Worm (Caenorhabditis elegans) whole organism, L1 larva: Measurements from ENCODE around the gene T04C12.33.

Experiments used
- C04F5.9 ChIP-seq: sonication (generic microtip); optimal IDR thresholded peaks from 2 replicates; lab custom pipeline; 2016; ENCODE audit warnings: missing genetic modification characterization, missing compliant biosample characterization
- C16A3.4 ChIP-seq: fragments of 150-350 bp; optimal IDR thresholded peaks from 2 replicates; lab custom pipeline; 2014; ENCODE audit warnings: missing biosample characterization, missing genetic modification characterization
- C34B4.2 ChIP-seq: sonication (generic microtip); optimal IDR thresholded peaks from 2 replicates; lab custom pipeline; 2017; ENCODE audit warnings: mild to moderate bottlenecking, missing genetic modification characterization, missing compliant biosample characterization
- F16B12.6 ChIP-seq: fragments of 150-350 bp; optimal IDR thresholded peaks from 2 replicates; lab custom pipeline; 2014; ENCODE audit warnings: missing biosample characterization, missing genetic modification characterization
- aha-1 ChIP-seq: fragments of 150-350 bp; optimal IDR thresholded peaks from 2 replicates; lab custom pipeline; 2014; ENCODE audit warnings: missing biosample characterization, missing genetic modification characterization
- blmp-1 ChIP-seq: fragments of 150-350 bp; optimal IDR thresholded peaks from 2 replicates; lab custom pipeline; 2014; ENCODE audit warnings: missing biosample characterization, missing genetic modification characterization
- ceh-63 ChIP-seq: fragments of 200-800 bp; sonication (Bioruptor generic); optimal IDR thresholded peaks from 2 replicates; lab custom pipeline; 2018; ENCODE audit warnings: mild to moderate bottlenecking, missing genetic modification characterization, missing compliant biosample characterization
- ceh-82 ChIP-seq, 3 experiments: fragments of 150-350 bp in 1 of 3; sonication (generic microtip) in 2 of 3; optimal IDR thresholded peaks; 2 replicates each; lab custom pipeline; 2014 to 2017; ENCODE audit warnings: missing biosample characterization in 3 of 3, missing genetic modification characterization in 3 of 3
- ces-1 ChIP-seq: fragments of 150-350 bp; optimal IDR thresholded peaks from 2 replicates; lab custom pipeline; 2014; ENCODE audit warnings: missing biosample characterization, missing genetic modification reagents, missing genetic modification characterization
- dsc-1 ChIP-seq: sonication (generic microtip); optimal IDR thresholded peaks from 2 replicates; lab custom pipeline; 2016; ENCODE audit warnings: mild to moderate bottlenecking, missing genetic modification characterization, missing compliant biosample characterization
- efl-1 ChIP-seq, 4 experiments: fragments of 150-350 bp; optimal IDR thresholded peaks in 3 of 4; peaks in 1 of 4; 1 replicate in 1 of 4; 2 replicates in 3 of 4; lab custom pipeline; 2014; ENCODE audit warnings: missing biosample characterization in 2 of 4, missing genetic modification characterization in 2 of 4, missing genetic modification reagents in 2 of 4
- egl-13 ChIP-seq: sonication (generic microtip); optimal IDR thresholded peaks from 2 replicates; lab custom pipeline; 2016; ENCODE audit warnings: missing genotype, missing genetic modification reagents, missing genetic modification characterization, missing compliant biosample characterization
- egl-27 ChIP-seq, 2 experiments: fragments of 150-350 bp in 1 of 2; sonication (generic microtip); optimal IDR thresholded peaks; 3 replicates each; lab custom pipeline; 2017 to 2018; ENCODE audit warnings: missing biosample characterization in 2 of 2, missing genetic modification characterization in 2 of 2, missing genetic modification reagents in 2 of 2
- elt-2 ChIP-seq: sonication (generic microtip); optimal IDR thresholded peaks from 2 replicates; lab custom pipeline; 2016; ENCODE audit warnings: missing genetic modification characterization, mild to moderate bottlenecking, inconsistent platforms, missing compliant biosample characterization, missing genetic modification reagents
- elt-3 ChIP-seq, 6 experiments: fragments of 150-350 bp in 1 of 6; sonication (generic microtip); optimal IDR thresholded peaks; 2 replicates each; lab custom pipeline; 2017 to 2018; ENCODE audit warnings: missing biosample characterization in 6 of 6, missing genetic modification characterization in 6 of 6, inconsistent platforms in 1 of 6
- ets-5 ChIP-seq: fragments of 200-800 bp; sonication (Bioruptor generic); IDR thresholded peaks from 2 replicates; pipeline ENCODE4 v1.3.6; 2022; ENCODE audit warnings: missing genetic modification characterization, missing compliant biosample characterization
- fkh-10 ChIP-seq: sonication (generic microtip); optimal IDR thresholded peaks from 2 replicates; lab custom pipeline; 2017; ENCODE audit warnings: missing biosample characterization, missing genetic modification reagents, missing genetic modification characterization
- fkh-4 ChIP-seq: sonication (generic microtip); optimal IDR thresholded peaks from 2 replicates; lab custom pipeline; 2016; ENCODE audit warnings: missing compliant biosample characterization, missing genetic modification characterization, borderline replicate concordance
- fkh-8 ChIP-seq: sonication (generic microtip); optimal IDR thresholded peaks from 2 replicates; lab custom pipeline; 2016; ENCODE audit warnings: mild to moderate bottlenecking, missing genetic modification characterization, missing compliant biosample characterization
- grh-1 ChIP-seq: fragments of 200-800 bp; sonication (Bioruptor generic); IDR thresholded peaks from 2 replicates; pipeline ENCODE4 v1.3.6; 2022; ENCODE audit warnings: missing genetic modification reagents, missing genetic modification characterization, missing compliant biosample characterization
- hlh-17 ChIP-seq: fragments of 200-800 bp; sonication (Bioruptor generic); optimal IDR thresholded peaks from 2 replicates; lab custom pipeline; 2018; ENCODE audit warnings: missing genetic modification characterization, mild to moderate bottlenecking, missing compliant biosample characterization, moderate library complexity, borderline replicate concordance
- hlh-4 ChIP-seq: sonication (generic microtip); optimal IDR thresholded peaks from 2 replicates; lab custom pipeline; 2016; ENCODE audit warnings: mild to moderate bottlenecking, missing genetic modification characterization, missing compliant biosample characterization
- irx-1 ChIP-seq: sonication (generic microtip); optimal IDR thresholded peaks from 2 replicates; lab custom pipeline; 2016; ENCODE audit warnings: missing genetic modification characterization, missing compliant biosample characterization
- isw-1 ChIP-seq: fragments of 200-800 bp; sonication (Bioruptor generic); IDR thresholded peaks from 2 replicates; pipeline ENCODE4 v1.3.6; 2022; ENCODE audit warnings: missing genetic modification characterization, missing compliant biosample characterization
- jun-1 ChIP-seq: fragments of 150-350 bp; optimal IDR thresholded peaks from 2 replicates; lab custom pipeline; 2014; ENCODE audit warnings: missing biosample characterization, missing genetic modification reagents, missing genetic modification characterization
- lin-13 ChIP-seq: fragments of 150-350 bp; optimal IDR thresholded peaks from 2 replicates; lab custom pipeline; 2014; ENCODE audit warnings: missing biosample characterization, missing genetic modification reagents, missing genetic modification characterization
- lir-3 ChIP-seq: sonication (generic microtip); optimal IDR thresholded peaks from 2 replicates; lab custom pipeline; 2016; ENCODE audit warnings: mild to moderate bottlenecking, missing genetic modification characterization, moderate library complexity, missing compliant biosample characterization; ENCODE audit not compliant: poor library complexity
- lsy-2 ChIP-seq, 2 experiments: fragments of 150-350 bp; optimal IDR thresholded peaks; 2 replicates each; lab custom pipeline; 2014; ENCODE audit warnings: missing biosample characterization in 2 of 2, missing genetic modification characterization in 2 of 2
- mdl-1 ChIP-seq, 2 experiments: fragments of 150-350 bp; optimal IDR thresholded peaks; 2 replicates each; lab custom pipeline; 2014 to 2017; ENCODE audit warnings: missing biosample characterization in 2 of 2, missing genetic modification characterization in 2 of 2, inconsistent platforms in 1 of 2
- mef-2 ChIP-seq: fragments of 150-350 bp; optimal IDR thresholded peaks from 2 replicates; lab custom pipeline; 2014; ENCODE audit warnings: missing biosample characterization, missing genetic modification characterization
- mep-1 ChIP-seq: fragments of 150-350 bp; optimal IDR thresholded peaks from 2 replicates; lab custom pipeline; 2014; ENCODE audit warnings: missing biosample characterization, missing genetic modification characterization
- nhr-12 ChIP-seq: sonication (generic microtip); optimal IDR thresholded peaks from 2 replicates; lab custom pipeline; 2017; ENCODE audit warnings: missing biosample characterization, missing genetic modification characterization
- nhr-19 ChIP-seq: fragments of 200-800 bp; sonication (Bioruptor generic); conservative IDR thresholded peaks from 2 replicates; pipeline ENCODE4 v1.3.6; 2022; ENCODE audit warnings: missing genetic modification characterization, missing compliant biosample characterization
- nhr-237 ChIP-seq: fragments of 150-350 bp; optimal IDR thresholded peaks from 2 replicates; lab custom pipeline; 2014; ENCODE audit warnings: missing biosample characterization, missing genetic modification characterization
- nhr-28 ChIP-seq: fragments of 150-350 bp; optimal IDR thresholded peaks from 2 replicates; lab custom pipeline; 2014; ENCODE audit warnings: missing biosample characterization, missing genetic modification characterization
- nhr-47 ChIP-seq: sonication (generic microtip); optimal IDR thresholded peaks from 2 replicates; lab custom pipeline; 2016; ENCODE audit warnings: mild to moderate bottlenecking, missing genetic modification characterization, moderate library complexity, missing compliant biosample characterization
- nhr-76 ChIP-seq: sonication (generic microtip); optimal IDR thresholded peaks from 2 replicates; lab custom pipeline; 2017; ENCODE audit warnings: missing biosample characterization, missing genetic modification characterization
- nhr-77 ChIP-seq: fragments of 150-350 bp; optimal IDR thresholded peaks from 2 replicates; lab custom pipeline; 2014; ENCODE audit warnings: missing biosample characterization, missing genetic modification characterization
- pqm-1 ChIP-seq: sonication (generic microtip); optimal IDR thresholded peaks from 3 replicates; lab custom pipeline; 2017; ENCODE audit warnings: missing biosample characterization, missing genetic modification characterization
- rnt-1 ChIP-seq: sonication (generic microtip); optimal IDR thresholded peaks from 2 replicates; lab custom pipeline; 2016; ENCODE audit warnings: mild to moderate bottlenecking, missing genetic modification characterization, moderate library complexity, missing compliant biosample characterization
- skn-1 ChIP-seq: fragments of 150-350 bp; optimal IDR thresholded peaks from 2 replicates; lab custom pipeline; 2014; ENCODE audit warnings: missing biosample characterization, missing genetic modification characterization
- snpc-4 ChIP-seq: fragments of 150-350 bp; optimal IDR thresholded peaks from 2 replicates; lab custom pipeline; 2014; ENCODE audit warnings: missing biosample characterization, missing genetic modification characterization
- sptf-1 ChIP-seq: fragments of 150-350 bp; optimal IDR thresholded peaks from 2 replicates; lab custom pipeline; 2014; ENCODE audit warnings: missing biosample characterization, missing genetic modification characterization
- tlp-1 ChIP-seq: fragments of 150-350 bp; optimal IDR thresholded peaks from 2 replicates; lab custom pipeline; 2014; ENCODE audit warnings: missing biosample characterization, missing genetic modification characterization
- unc-30 ChIP-seq: sonication (generic microtip); optimal IDR thresholded peaks from 2 replicates; lab custom pipeline; 2017; ENCODE audit warnings: missing biosample characterization, missing genetic modification characterization
- unc-98 ChIP-seq: fragments of 200-800 bp; sonication (Bioruptor generic); IDR thresholded peaks from 2 replicates; pipeline ENCODE4 v1.3.6; 2022; ENCODE audit warnings: missing genetic modification characterization, missing compliant biosample characterization
- vab-15 ChIP-seq: sonication (generic microtip); optimal IDR thresholded peaks from 2 replicates; lab custom pipeline; 2017; ENCODE audit warnings: missing genotype, mild to moderate bottlenecking, missing genetic modification characterization, missing compliant biosample characterization
- xbp-1 ChIP-seq: sonication (generic microtip); optimal IDR thresholded peaks from 2 replicates; lab custom pipeline; 2016; ENCODE audit warnings: missing genetic modification characterization, missing compliant biosample characterization
- zip-4 ChIP-seq: fragments of 200-800 bp; sonication (Bioruptor generic); optimal IDR thresholded peaks from 2 replicates; lab custom pipeline; 2018; ENCODE audit warnings: mild to moderate bottlenecking, missing genetic modification characterization, moderate library complexity, missing compliant biosample characterization
- ztf-11 ChIP-seq, 2 experiments: sonication (generic microtip); optimal IDR thresholded peaks; 2 replicates each; lab custom pipeline; 2016 to 2017; ENCODE audit warnings: missing genetic modification characterization in 2 of 2, missing biosample characterization in 1 of 2, missing compliant biosample characterization in 1 of 2
- ztf-4 ChIP-seq: fragments of 150-350 bp; optimal IDR thresholded peaks from 2 replicates; lab custom pipeline; 2014; ENCODE audit warnings: missing biosample characterization, missing genetic modification characterization

Gene T04C12.33

ce11 chrV:11027740-11028139, 24.3 kb upstream of the T04C12.33 start:
- no peak for TF ChIP-seq nhr-77
- no peak for TF ChIP-seq dsc-1 (tag; lab: Kevin White, UChicago)
- no peak for TF ChIP-seq C16A3.4 (tag; lab: Kevin White, UChicago)
- no peak for TF ChIP-seq blmp-1 (tag; lab: Kevin White, UChicago)
- TF ChIP-seq lin-13 (GFP tag; lab: Kevin White, UChicago) = no peak
- no peak for TF ChIP-seq irx-1
- no peak for TF ChIP-seq vab-15 (tag; lab: Kevin White, UChicago)
- no peak for TF ChIP-seq mep-1
- no peak for TF ChIP-seq pqm-1 (tag; lab: Kevin White, UChicago)
- no peak for TF ChIP-seq ztf-4 (tag; lab: Kevin White, UChicago)
- TF ChIP-seq C04F5.9 (tag; lab: Kevin White, UChicago) = no peak
- TF ChIP-seq mef-2 (tag; lab: Kevin White, UChicago) = no peak
- TF ChIP-seq lsy-2 (tag; optimal IDR thresholded peaks at IDR 0.05; lab: Kevin White, UChicago) = no peak
- no peak for TF ChIP-seq skn-1 (tag; lab: Kevin White, UChicago)
- no peak for TF ChIP-seq hlh-17 (GFP tag; lab: Kevin White, UChicago)
- no peak for TF ChIP-seq ztf-11 (tag; optimal IDR thresholded peaks at IDR 0.05; lab: Kevin White, UChicago)
- no peak for TF ChIP-seq rnt-1

DNA sequence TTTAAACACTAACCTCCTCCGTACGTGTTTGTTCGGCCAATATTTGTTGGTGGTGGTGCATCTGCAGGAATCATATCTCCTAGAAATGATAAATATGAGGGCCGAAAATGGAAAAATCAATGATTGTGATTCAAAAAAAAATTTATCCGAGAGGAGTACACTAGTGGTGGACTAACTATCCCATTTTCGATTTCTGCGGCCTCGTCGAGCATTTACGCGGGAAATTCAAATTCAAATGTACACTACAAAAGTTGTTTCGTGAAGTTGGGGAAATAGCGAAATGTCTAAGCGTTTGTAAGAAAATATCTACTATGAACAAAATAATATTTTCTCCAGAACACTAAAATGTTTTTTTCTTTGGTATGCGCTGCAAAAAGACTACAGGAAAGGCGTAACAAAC, 22.7 kb upstream of the T04C12.33 start:
- no peak for TF ChIP-seq ces-1 (GFP tag; lab: Kevin White, UChicago)
- TF ChIP-seq sptf-1 (tag; lab: Kevin White, UChicago) = no peak
- TF ChIP-seq fkh-8 (tag; lab: Kevin White, UChicago) = peak; percentile 42
- TF ChIP-seq hlh-4 (tag; lab: Kevin White, UChicago) = no peak
- TF ChIP-seq nhr-47 (tag; lab: Kevin White, UChicago) = peak; percentile 86
- TF ChIP-seq efl-1 (optimal IDR thresholded peaks at IDR 0.05; lab: Kevin White, UChicago) = peak; percentile 95 to 97
- peak; percentile 93 to 99 for TF ChIP-seq efl-1 (GFP tag; optimal IDR thresholded peaks at IDR 0.05 in 1 of 2; lab: Kevin White, UChicago)
- peak in 1 of 6 experiments; percentile 30 for TF ChIP-seq elt-3 (tag; optimal IDR thresholded peaks at IDR 0.05; lab: Kevin White, UChicago)
- TF ChIP-seq grh-1 (GFP tag; lab: Robert Waterston, UW) = peak; percentile 62
- no peak for TF ChIP-seq mef-2 (tag; lab: Kevin White, UChicago)
- TF ChIP-seq ztf-4 (tag; lab: Kevin White, UChicago) = no peak
- peak; percentile 93 for TF ChIP-seq lir-3
- no peak for TF ChIP-seq ceh-63
- no peak for TF ChIP-seq pqm-1 (tag; lab: Kevin White, UChicago)
- TF ChIP-seq nhr-19 (GFP tag; lab: Robert Waterston, UW) = peak; percentile 72
- no peak for TF ChIP-seq unc-30 (tag; lab: Kevin White, UChicago)
- TF ChIP-seq C34B4.2 (tag; lab: Kevin White, UChicago) = no peak
- TF ChIP-seq nhr-76 (tag; lab: Kevin White, UChicago) = no peak
- TF ChIP-seq snpc-4 = peak; percentile 22
- no peak for TF ChIP-seq fkh-10
- TF ChIP-seq unc-98 = peak; percentile 46; the same call in 1 of the 2 replicates
- no peak for TF ChIP-seq nhr-12 (tag; lab: Kevin White, UChicago)
- TF ChIP-seq nhr-237 (tag; lab: Kevin White, UChicago) = no peak
- TF ChIP-seq egl-27 (tag; optimal IDR thresholded peaks at IDR 0.05; lab: Kevin White, UChicago) = no peak
- peak; percentile 53 for TF ChIP-seq isw-1 (GFP tag; lab: Robert Waterston, UW)
- TF ChIP-seq aha-1 (tag; lab: Kevin White, UChicago) = no peak
- peak; percentile 53 for TF ChIP-seq jun-1
- TF ChIP-seq zip-4 = peak; percentile 11
- peak; percentile 80 for TF ChIP-seq xbp-1
- TF ChIP-seq ets-5 = no peak
- peak in 1 of 2 experiments; percentile 28 for TF ChIP-seq mdl-1 (tag; optimal IDR thresholded peaks at IDR 0.05; lab: Kevin White, UChicago)
- peak; percentile 66 for TF ChIP-seq egl-13
- TF ChIP-seq F16B12.6 = peak; percentile 12
- TF ChIP-seq mep-1 = peak; percentile 59
- peak; percentile 63 for TF ChIP-seq elt-2 (tag; lab: Kevin White, UChicago)
- peak; percentile 14 to 53 (median 18) for TF ChIP-seq ceh-82 (tag; optimal IDR thresholded peaks at IDR 0.05; lab: Kevin White, UChicago)
- TF ChIP-seq C04F5.9 (tag; lab: Kevin White, UChicago) = peak; percentile 72
- TF ChIP-seq lsy-2 (tag; optimal IDR thresholded peaks at IDR 0.05; lab: Kevin White, UChicago) = peak; percentile 32 to 72
- TF ChIP-seq fkh-4 (tag; lab: Kevin White, UChicago) = peak; percentile 87
- no peak for TF ChIP-seq nhr-28 (tag; lab: Kevin White, UChicago)
- no peak for TF ChIP-seq vab-15 (tag; lab: Kevin White, UChicago)
- no peak for TF ChIP-seq tlp-1
